Worm (Caenorhabditis elegans): ENCODE measurements around the gene D2023.6.

- TF ChIP-seq ama-1 (optimal IDR thresholded peaks at IDR 0.05) (no peak), ceh-13 (GFP tag; optimal IDR thresholded peaks at IDR 0.05) (no peak), pes-1 (GFP tag; IDR thresholded peaks at IDR 0.05) (no peak), B0310.2 (tag; optimal IDR thresholded peaks at IDR 0.05) (no peak)
Measured at ce11 chrV:11818786-11819185, 8.4 kb upstream of the D2023.6 start.

All from whole organism, early embryonic.